Fruit fly (Drosophila melanogaster) whole organism, embryonic: ENCODE data around the gene H.

Experiments
- Awh ChIP-seq: fragments of 200-800 bp; sonication (Bioruptor generic); IDR thresholded peaks from 2 replicates; pipeline ENCODE4, ENCODE4 v1.3.6; 2022; ENCODE audit warnings: missing biosample characterization, missing genetic modification characterization
- B-H1 ChIP-seq: fragments of 200-800 bp; sonication (Bioruptor generic); IDR thresholded peaks from 3 replicates; pipeline ENCODE4 v1.3.6; 2022; ENCODE audit warnings: missing biosample characterization, missing genetic modification characterization
- BEAF-32 ChIP-seq: fragments of 200-800 bp; sonication (Bioruptor generic); optimal IDR thresholded peaks from 3 replicates; lab custom pipeline; 2017; ENCODE audit warnings: missing biosample characterization, missing genetic modification characterization, mild to moderate bottlenecking, moderate library complexity, missing genetic modification reagents
- Bdp1 ChIP-seq: fragments of 200-800 bp; sonication (Bioruptor generic); optimal IDR thresholded peaks from 3 replicates; lab custom pipeline; 2016; ENCODE audit warnings: missing biosample characterization, missing genetic modification characterization
- CG12391 ChIP-seq: fragments of 200-800 bp; sonication (Bioruptor generic); optimal IDR thresholded peaks from 3 replicates; lab custom pipeline; 2018; ENCODE audit warnings: missing biosample characterization, mild to moderate bottlenecking, missing genetic modification characterization, moderate library complexity
- CG13296 ChIP-seq: fragments of 200-800 bp; sonication (Bioruptor generic); optimal IDR thresholded peaks from 3 replicates; lab custom pipeline; 2018; ENCODE audit warnings: missing biosample characterization, mild to moderate bottlenecking, missing genetic modification characterization
- CG13775 ChIP-seq: fragments of 200-800 bp; sonication (Bioruptor generic); optimal IDR thresholded peaks from 3 replicates; lab custom pipeline; 2017; ENCODE audit warnings: missing biosample characterization, mild to moderate bottlenecking, missing genetic modification characterization
- CG1602 ChIP-seq: fragments of 200-800 bp; sonication (Bioruptor generic); optimal IDR thresholded peaks from 3 replicates; lab custom pipeline; 2016; ENCODE audit warnings: missing biosample characterization, missing genetic modification characterization
- CG1792 ChIP-seq: fragments of 200-800 bp; sonication (Bioruptor generic); optimal IDR thresholded peaks from 2 replicates; lab custom pipeline; 2016; ENCODE audit warnings: missing biosample characterization, missing genetic modification characterization
- CG18764 ChIP-seq: fragments of 200-800 bp; sonication (Bioruptor generic); optimal IDR thresholded peaks from 3 replicates; lab custom pipeline; 2016; ENCODE audit warnings: missing biosample characterization, missing genetic modification characterization
- CG2129 ChIP-seq: fragments of 200-800 bp; sonication (Bioruptor generic); IDR thresholded peaks from 2 replicates; pipeline ENCODE4 v1.3.6; 2022; ENCODE audit warnings: missing biosample characterization, missing genetic modification characterization; ENCODE audit not compliant: partially characterized antibody
- CG30431 ChIP-seq: fragments of 200-800 bp; sonication (Bioruptor generic); optimal IDR thresholded peaks from 2 replicates; lab custom pipeline; 2017; ENCODE audit warnings: missing biosample characterization, missing genetic modification characterization
- CG3407 ChIP-seq: fragments of 200-800 bp; sonication (Bioruptor generic); optimal IDR thresholded peaks from 2 replicates; lab custom pipeline; 2018; ENCODE audit warnings: missing biosample characterization, mild to moderate bottlenecking, missing genetic modification characterization
- CG3847 ChIP-seq: fragments of 200-800 bp; sonication (Bioruptor generic); IDR thresholded peaks from 2 replicates; pipeline ENCODE4 v1.3.6; 2022; ENCODE audit warnings: missing biosample characterization, missing genetic modification characterization
- CG4360 ChIP-seq: fragments of 200-800 bp; sonication (Bioruptor generic); IDR thresholded peaks from 2 replicates; pipeline ENCODE4 v1.3.6; 2022; ENCODE audit warnings: missing biosample characterization, missing genetic modification characterization
- CG4404 ChIP-seq: fragments of 200-800 bp; sonication (Bioruptor generic); IDR thresholded peaks from 2 replicates; pipeline ENCODE4 v1.3.6; 2022; ENCODE audit warnings: missing biosample characterization, missing genetic modification characterization
- CG4617 ChIP-seq: fragments of 200-800 bp; sonication (Bioruptor generic); optimal IDR thresholded peaks from 3 replicates; lab custom pipeline; 2016; ENCODE audit warnings: missing biosample characterization, missing genetic modification characterization, borderline replicate concordance
- CG6765 ChIP-seq: fragments of 200-800 bp; sonication (Bioruptor generic); optimal IDR thresholded peaks from 3 replicates; lab custom pipeline; 2017; ENCODE audit warnings: missing biosample characterization, mild to moderate bottlenecking, missing genetic modification characterization
- CG7745 ChIP-seq: fragments of 200-800 bp; sonication (Bioruptor generic); optimal IDR thresholded peaks from 2 replicates; lab custom pipeline; 2018; ENCODE audit warnings: missing biosample characterization, mild to moderate bottlenecking, missing genetic modification characterization, moderate library complexity
- CG9215 ChIP-seq: fragments of 200-800 bp; sonication (Bioruptor generic); IDR thresholded peaks from 2 replicates; pipeline ENCODE4 v1.3.6; 2022; ENCODE audit warnings: missing biosample characterization, missing genetic modification characterization
- Chrac-16 ChIP-seq: fragments of 200-800 bp; sonication (Bioruptor generic); optimal IDR thresholded peaks from 3 replicates; lab custom pipeline; 2016; ENCODE audit warnings: missing biosample characterization, missing genetic modification characterization
- CrebB ChIP-seq: fragments of 200-800 bp; sonication (Bioruptor generic); optimal IDR thresholded peaks from 3 replicates; lab custom pipeline; 2018; ENCODE audit warnings: missing biosample characterization, mild to moderate bottlenecking, missing genetic modification characterization
- E2f1 ChIP-seq: fragments of 200-800 bp; sonication (Bioruptor generic); IDR thresholded peaks from 2 replicates; pipeline ENCODE4 v1.3.6; 2022; ENCODE audit warnings: missing biosample characterization, missing genetic modification characterization
- E2f2 ChIP-seq: fragments of 200-800 bp; sonication (Bioruptor generic); IDR thresholded peaks from 2 replicates; pipeline ENCODE4 v1.3.6; 2022; ENCODE audit warnings: missing biosample characterization, missing genetic modification characterization
- ERR ChIP-seq: fragments of 200-800 bp; sonication (Bioruptor generic); optimal IDR thresholded peaks from 2 replicates; lab custom pipeline; 2016; ENCODE audit warnings: missing biosample characterization, missing genetic modification characterization
- H15 ChIP-seq: fragments of 200-800 bp; sonication (Bioruptor generic); IDR thresholded peaks from 3 replicates; pipeline ENCODE4 v1.3.6; 2022; ENCODE audit warnings: missing biosample characterization, missing genetic modification characterization
- HLH3B ChIP-seq: fragments of 200-800 bp; sonication (Bioruptor generic); IDR thresholded peaks from 2 replicates; pipeline ENCODE4 v1.3.6; 2022; ENCODE audit warnings: missing biosample characterization, missing genetic modification characterization
- HLH4C ChIP-seq: fragments of 200-800 bp; sonication (Bioruptor generic); IDR thresholded peaks from 3 replicates; pipeline ENCODE4 v1.3.6; 2022; ENCODE audit warnings: missing biosample characterization, missing genetic modification characterization; ENCODE audit not compliant: partially characterized antibody
- Hr39 ChIP-seq: fragments of >200 bp; optimal IDR thresholded peaks from 2 replicates; lab custom pipeline; 2017
- Jarid2 ChIP-seq: fragments of 200-800 bp; sonication (Bioruptor generic); optimal IDR thresholded peaks from 3 replicates; lab custom pipeline; 2017; ENCODE audit warnings: mild to moderate bottlenecking, missing biosample characterization, missing genetic modification reagents, missing genetic modification characterization
- Mad ChIP-seq: fragments of 200-800 bp; sonication (Bioruptor generic); optimal IDR thresholded peaks from 2 replicates; lab custom pipeline; 2016; ENCODE audit warnings: missing biosample characterization, missing genetic modification characterization
- Nf-YB ChIP-seq: fragments of 200-800 bp; sonication (Bioruptor generic); optimal IDR thresholded peaks from 3 replicates; lab custom pipeline; 2019; ENCODE audit warnings: missing biosample characterization, mild to moderate bottlenecking, missing genetic modification characterization, moderate library complexity
- Vsx1 ChIP-seq: fragments of 200-800 bp; sonication (Bioruptor generic); optimal IDR thresholded peaks from 2 replicates; lab custom pipeline; 2017; ENCODE audit warnings: missing biosample characterization, mild to moderate bottlenecking, missing genetic modification characterization, missing genetic modification reagents
- ac ChIP-seq: fragments of 200-800 bp; sonication (Bioruptor generic); optimal IDR thresholded peaks from 3 replicates; lab custom pipeline; 2017; ENCODE audit warnings: missing biosample characterization, mild to moderate bottlenecking, missing genetic modification characterization
- bbx ChIP-seq: fragments of 200-800 bp; sonication (Bioruptor generic); IDR thresholded peaks from 2 replicates; pipeline ENCODE4 v1.3.6; 2022; ENCODE audit warnings: missing biosample characterization, missing genetic modification characterization; ENCODE audit not compliant: partially characterized antibody
- cas ChIP-seq: fragments of 200-800 bp; sonication (Bioruptor generic); IDR thresholded peaks from 2 replicates; pipeline ENCODE4 v1.3.6; 2022; ENCODE audit warnings: missing biosample characterization, missing genetic modification characterization
- caup ChIP-seq: fragments of 200-800 bp; sonication (Bioruptor generic); optimal IDR thresholded peaks from 3 replicates; lab custom pipeline; 2017; ENCODE audit warnings: missing biosample characterization, mild to moderate bottlenecking, missing genetic modification characterization, moderate library complexity; ENCODE audit not compliant: severe bottlenecking
- cwo ChIP-seq: fragments of 200-800 bp; sonication (Bioruptor generic); optimal IDR thresholded peaks from 3 replicates; lab custom pipeline; 2017; ENCODE audit warnings: missing biosample characterization, missing genetic modification characterization, mild to moderate bottlenecking, moderate library complexity, missing genetic modification reagents
- ems ChIP-seq: fragments of 200-800 bp; sonication (Bioruptor generic); optimal IDR thresholded peaks from 3 replicates; lab custom pipeline; 2016; ENCODE audit warnings: missing biosample characterization, missing genetic modification characterization
- ftz-f1 ChIP-seq: fragments of 200-800 bp; sonication (Bioruptor generic); optimal IDR thresholded peaks from 2 replicates; lab custom pipeline; 2016; ENCODE audit warnings: missing biosample characterization, missing genetic modification characterization
- gem ChIP-seq: fragments of 200-800 bp; sonication (Bioruptor generic); optimal IDR thresholded peaks from 2 replicates; lab custom pipeline; 2019; ENCODE audit warnings: missing biosample characterization, mild to moderate bottlenecking, missing genetic modification characterization, moderate library complexity
- inv ChIP-seq: fragments of 200-800 bp; sonication (Bioruptor generic); IDR thresholded peaks from 2 replicates; pipeline ENCODE4 v1.3.6; 2022; ENCODE audit warnings: missing biosample characterization, missing genetic modification characterization; ENCODE audit not compliant: partially characterized antibody
- klu ChIP-seq: fragments of 200-800 bp; sonication (Bioruptor generic); IDR thresholded peaks from 2 replicates; pipeline ENCODE4 v1.3.6; 2022; ENCODE audit warnings: missing biosample characterization, missing genetic modification characterization
- kni ChIP-seq: fragments of 200-800 bp; sonication (Bioruptor generic); optimal IDR thresholded peaks from 3 replicates; lab custom pipeline; 2017; ENCODE audit warnings: mild to moderate bottlenecking, missing biosample characterization, missing genetic modification reagents, missing genetic modification characterization
- nerfin-1 ChIP-seq: fragments of 200-800 bp; sonication (Bioruptor generic); optimal IDR thresholded peaks from 3 replicates; lab custom pipeline; 2019; ENCODE audit warnings: missing biosample characterization, mild to moderate bottlenecking, missing genetic modification characterization, moderate library complexity
- pnt ChIP-seq: fragments of 200-800 bp; sonication (Bioruptor generic); optimal IDR thresholded peaks from 3 replicates; lab custom pipeline; 2016; ENCODE audit warnings: missing biosample characterization, missing genetic modification characterization
- salm ChIP-seq: fragments of 200-800 bp; sonication (Bioruptor generic); optimal IDR thresholded peaks from 2 replicates; lab custom pipeline; 2018; ENCODE audit warnings: missing biosample characterization, mild to moderate bottlenecking, missing genetic modification characterization
- stwl ChIP-seq: fragments of 200-800 bp; sonication (Bioruptor generic); optimal IDR thresholded peaks from 3 replicates; lab custom pipeline; 2018; ENCODE audit warnings: missing biosample characterization, mild to moderate bottlenecking, missing genetic modification characterization, moderate library complexity
- tx ChIP-seq: fragments of 200-800 bp; sonication (Bioruptor generic); optimal IDR thresholded peaks from 2 replicates; lab custom pipeline; 2016; ENCODE audit warnings: missing biosample characterization, missing genetic modification characterization

Gene H

dm6 chr3R:20592517-20593462, 28.9 kb upstream of the H start, which contains the start of the genes Pus1 and bon (continued):
- TF ChIP-seq CG3407, result no peak
- peak; percentile 52 for TF ChIP-seq CG4617 (GFP tag; lab: Kevin White, UChicago)
- no peak for TF ChIP-seq CrebB (tag; lab: Kevin White, UChicago)
- no peak for TF ChIP-seq CG30431
- TF ChIP-seq CG1602 (GFP tag; lab: Kevin White, UChicago), result no peak
- no peak for TF ChIP-seq CG4360
- TF ChIP-seq klu (GFP tag; lab: Robert Waterston, UW), result no peak
- TF ChIP-seq Chrac-16 (GFP tag; lab: Kevin White, UChicago), result peak; percentile 16
- TF ChIP-seq Nf-YB (GFP tag; lab: Kevin White, UChicago), result no peak
- TF ChIP-seq ERR (GFP tag; lab: Kevin White, UChicago), result no peak
- peak; percentile 49 for TF ChIP-seq Jarid2 (GFP tag; lab: Kevin White, UChicago)
- peak; percentile 34 for TF ChIP-seq CG1792 (GFP tag; lab: Kevin White, UChicago)
- TF ChIP-seq cas (GFP tag; lab: Robert Waterston, UW), result no peak
- TF ChIP-seq Vsx1 (GFP tag; lab: Kevin White, UChicago), result peak; percentile 51
- TF ChIP-seq bbx (GFP tag; lab: Robert Waterston, UW), result peak; percentile 23; the same call in 1 of the 2 replicates
- TF ChIP-seq inv, result no peak
- TF ChIP-seq CG7745 (tag; lab: Kevin White, UChicago), result no peak
- TF ChIP-seq E2f2 (GFP tag; lab: Robert Waterston, UW), result peak; percentile 37
- peak; percentile 19 for TF ChIP-seq ems (GFP tag; lab: Kevin White, UChicago)
- TF ChIP-seq HLH3B (GFP tag; lab: Robert Waterston, UW), result no peak
- TF ChIP-seq gem (tag; lab: Kevin White, UChicago), result no peak
- no peak for TF ChIP-seq E2f1 (GFP tag; lab: Robert Waterston, UW)
- peak; percentile 42 for TF ChIP-seq Mad (GFP tag; lab: Kevin White, UChicago)
- no peak for TF ChIP-seq CG13775 (GFP tag; lab: Kevin White, UChicago)
- TF ChIP-seq Bdp1 (GFP tag; lab: Kevin White, UChicago), result no peak
- peak; percentile 90 for TF ChIP-seq nerfin-1
- peak; percentile 30 for TF ChIP-seq kni (GFP tag; lab: Kevin White, UChicago)
- peak; percentile 33 for TF ChIP-seq tx (GFP tag; lab: Kevin White, UChicago)
- no peak for TF ChIP-seq H15 (GFP tag; lab: Robert Waterston, UW)
- no peak for TF ChIP-seq Awh (GFP tag; lab: Robert Waterston, UW)
- peak; percentile 23 for TF ChIP-seq CG12391
- no peak for TF ChIP-seq CG6765
- no peak for TF ChIP-seq HLH4C (GFP tag; lab: Robert Waterston, UW)
- TF ChIP-seq BEAF-32 (GFP tag; lab: Kevin White, UChicago), result peak; percentile 52
- peak; percentile 79 for TF ChIP-seq stwl (tag; lab: Kevin White, UChicago)
- no peak for TF ChIP-seq salm (tag; lab: Kevin White, UChicago)
- TF ChIP-seq ac (GFP tag; lab: Kevin White, UChicago), result no peak
- TF ChIP-seq CG3847 (GFP tag; lab: Robert Waterston, UW), result peak; percentile 64
- TF ChIP-seq caup, result no peak
- TF ChIP-seq CG9215 (GFP tag; lab: Robert Waterston, UW), result no peak
- TF ChIP-seq CG18764 (GFP tag; lab: Kevin White, UChicago), result peak; percentile 97
- TF ChIP-seq ftz-f1 (GFP tag; lab: Kevin White, UChicago), result peak; percentile 85
- no peak for TF ChIP-seq CG13296 (GFP tag; lab: Kevin White, UChicago)
- TF ChIP-seq CG4404 (GFP tag; lab: Robert Waterston, UW), result no peak
- no peak for TF ChIP-seq B-H1 (GFP tag; lab: Robert Waterston, UW)
- TF ChIP-seq cwo, result peak; percentile 75
- no peak for TF ChIP-seq CG2129 (GFP tag; lab: Robert Waterston, UW)
- TF ChIP-seq Hr39 (lab: Kevin White, UChicago), result no peak
- no peak for TF ChIP-seq pnt (GFP tag; lab: Kevin White, UChicago)
